Worm (Caenorhabditis elegans) whole organism, L2 larva: ENCODE results near the gene C50A2.7.
"Not testable (repeated sequence)": the region's sequence is repeated elsewhere in the genome, so short reads cannot be mapped to it uniquely, and the experiment has no call there.

Source experiments
- C34F6.9 ChIP-seq: fragments of 150-350 bp; optimal IDR thresholded peaks from 2 replicates; lab custom pipeline; 2014; ENCODE audit warnings: missing biosample characterization, missing genetic modification characterization
- F13H6.1 ChIP-seq: sonication (generic microtip); optimal IDR thresholded peaks from 2 replicates; lab custom pipeline; 2016; ENCODE audit warnings: missing genetic modification characterization, missing compliant biosample characterization
- R02D3.7 ChIP-seq: fragments of 150-350 bp; optimal IDR thresholded peaks from 2 replicates; lab custom pipeline; 2014; ENCODE audit warnings: missing biosample characterization, missing genetic modification characterization
- Y55F3AM.14 ChIP-seq: fragments of 200-800 bp; sonication (Bioruptor generic); optimal IDR thresholded peaks from 2 replicates; lab custom pipeline; 2018; ENCODE audit warnings: mild to moderate bottlenecking, missing genetic modification characterization, missing compliant biosample characterization
- ZK546.5 ChIP-seq: sonication (generic microtip); optimal IDR thresholded peaks from 2 replicates; lab custom pipeline; 2017; ENCODE audit warnings: missing biosample characterization, missing genetic modification characterization
- alr-1 ChIP-seq: fragments of 150-350 bp; optimal IDR thresholded peaks from 2 replicates; lab custom pipeline; 2014; ENCODE audit warnings: missing biosample characterization, missing genetic modification characterization
- blmp-1 ChIP-seq: sonication (generic microtip); optimal IDR thresholded peaks from 2 replicates; lab custom pipeline; 2017; ENCODE audit warnings: missing genetic modification characterization, mild to moderate bottlenecking, missing compliant biosample characterization, antibody characterized with exemption, moderate library complexity; ENCODE audit not compliant: insufficient read depth
- ceh-16 ChIP-seq: fragments of 150-350 bp; optimal IDR thresholded peaks from 2 replicates; lab custom pipeline; 2014; ENCODE audit warnings: missing biosample characterization, missing genetic modification characterization
- ceh-82 ChIP-seq: fragments of 150-350 bp; optimal IDR thresholded peaks from 2 replicates; lab custom pipeline; 2014; ENCODE audit warnings: missing biosample characterization, missing genetic modification characterization
- crh-2 ChIP-seq: sonication (generic microtip); optimal IDR thresholded peaks from 2 replicates; lab custom pipeline; 2017; ENCODE audit warnings: missing biosample characterization, missing genetic modification characterization
- dmd-4 ChIP-seq: sonication (generic microtip); optimal IDR thresholded peaks from 2 replicates; lab custom pipeline; 2017; ENCODE audit warnings: missing biosample characterization, missing genetic modification characterization
- egl-27 ChIP-seq: sonication (generic microtip); optimal IDR thresholded peaks from 3 replicates; lab custom pipeline; 2017; ENCODE audit warnings: missing biosample characterization, missing genetic modification reagents, missing genetic modification characterization
- fos-1 ChIP-seq: fragments of 150-350 bp; optimal IDR thresholded peaks from 2 replicates; lab custom pipeline; 2014; ENCODE audit warnings: missing biosample characterization, missing genetic modification characterization
- gmeb-1 ChIP-seq: fragments of 150-350 bp; optimal IDR thresholded peaks from 2 replicates; lab custom pipeline; 2014; ENCODE audit warnings: missing biosample characterization, missing genetic modification characterization
- lin-11 ChIP-seq: fragments of 150-350 bp; sonication (generic microtip); optimal IDR thresholded peaks from 2 replicates; lab custom pipeline; 2014; ENCODE audit warnings: missing biosample characterization, missing genetic modification characterization, inconsistent platforms, mixed read lengths
- lin-13 ChIP-seq: fragments of 150-350 bp; optimal IDR thresholded peaks from 2 replicates; lab custom pipeline; 2014; ENCODE audit warnings: missing biosample characterization, missing genetic modification reagents, missing genetic modification characterization
- lsy-2 ChIP-seq, 2 experiments: fragments of 150-350 bp in 1 of 2; sonication (generic microtip) in 1 of 2; optimal IDR thresholded peaks; 2 replicates each; lab custom pipeline; 2014 to 2017; ENCODE audit warnings: missing biosample characterization in 2 of 2, missing genetic modification characterization in 2 of 2
- mbf-1 ChIP-seq: sonication (generic microtip); optimal IDR thresholded peaks from 2 replicates; lab custom pipeline; 2017; ENCODE audit warnings: missing biosample characterization, missing genetic modification characterization
- mdl-1 ChIP-seq, 2 experiments: fragments of 150-350 bp in 1 of 2; sonication (generic microtip) in 1 of 2; optimal IDR thresholded peaks; 2 replicates each; lab custom pipeline; 2017; ENCODE audit warnings: missing biosample characterization in 2 of 2, missing genetic modification characterization in 2 of 2
- nhr-10 ChIP-seq: sonication (generic microtip); optimal IDR thresholded peaks from 2 replicates; lab custom pipeline; 2017; ENCODE audit warnings: missing biosample characterization, missing genetic modification characterization
- nhr-11 ChIP-seq: fragments of 150-350 bp; optimal IDR thresholded peaks from 2 replicates; lab custom pipeline; 2014; ENCODE audit warnings: missing biosample characterization, missing genetic modification characterization
- nhr-12 ChIP-seq: fragments of 150-350 bp; optimal IDR thresholded peaks from 2 replicates; lab custom pipeline; 2014; ENCODE audit warnings: missing biosample characterization, missing genetic modification characterization
- nhr-129 ChIP-seq: fragments of 150-350 bp; optimal IDR thresholded peaks from 2 replicates; lab custom pipeline; 2014; ENCODE audit warnings: missing biosample characterization, missing genetic modification characterization
- nhr-21 ChIP-seq: fragments of 150-350 bp; optimal IDR thresholded peaks from 2 replicates; lab custom pipeline; 2014; ENCODE audit warnings: missing biosample characterization, missing genetic modification characterization
- nhr-23 ChIP-seq: fragments of 150-350 bp; optimal IDR thresholded peaks from 2 replicates; lab custom pipeline; 2014; ENCODE audit warnings: missing biosample characterization, missing genetic modification reagents, missing genetic modification characterization
- nhr-25 ChIP-seq: fragments of 150-350 bp; sonication (generic microtip); optimal IDR thresholded peaks from 3 replicates; lab custom pipeline; 2014; ENCODE audit warnings: missing biosample characterization, missing genetic modification characterization
- nhr-6 ChIP-seq: fragments of 150-350 bp; optimal IDR thresholded peaks from 2 replicates; lab custom pipeline; 2014; ENCODE audit warnings: missing biosample characterization, missing genetic modification characterization
- nhr-77 ChIP-seq: fragments of 150-350 bp; optimal IDR thresholded peaks from 2 replicates; lab custom pipeline; 2014; ENCODE audit warnings: missing biosample characterization, missing genetic modification characterization
- peb-1 ChIP-seq: fragments of 150-350 bp; optimal IDR thresholded peaks from 2 replicates; lab custom pipeline; 2014; ENCODE audit warnings: missing biosample characterization, missing genetic modification characterization
- sem-4 ChIP-seq: fragments of 150-350 bp; optimal IDR thresholded peaks from 2 replicates; lab custom pipeline; 2014; ENCODE audit warnings: missing biosample characterization, missing genetic modification reagents, missing genetic modification characterization
- snpc-4 ChIP-seq: fragments of 150-350 bp; optimal IDR thresholded peaks from 2 replicates; lab custom pipeline; 2014; ENCODE audit warnings: missing biosample characterization, missing genetic modification characterization
- unc-55 ChIP-seq: fragments of 150-350 bp; sonication (generic microtip); optimal IDR thresholded peaks from 3 replicates; lab custom pipeline; 2014; ENCODE audit warnings: missing biosample characterization, missing genetic modification reagents, missing genetic modification characterization
- unc-62 ChIP-seq: fragments of 150-350 bp; optimal IDR thresholded peaks from 2 replicates; lab custom pipeline; 2014; ENCODE audit warnings: missing biosample characterization, missing genetic modification reagents, missing genetic modification characterization
- ztf-1 ChIP-seq: fragments of 200-800 bp; sonication (Bioruptor generic); conservative IDR thresholded peaks from 2 replicates; pipeline ENCODE4 v1.3.6; 2022; ENCODE audit warnings: missing genetic modification characterization, missing compliant biosample characterization
- ztf-11 ChIP-seq: sonication (generic microtip); optimal IDR thresholded peaks from 2 replicates; lab custom pipeline; 2017; ENCODE audit warnings: missing biosample characterization, missing genetic modification characterization

The C50A2.7 gene

DNA sequence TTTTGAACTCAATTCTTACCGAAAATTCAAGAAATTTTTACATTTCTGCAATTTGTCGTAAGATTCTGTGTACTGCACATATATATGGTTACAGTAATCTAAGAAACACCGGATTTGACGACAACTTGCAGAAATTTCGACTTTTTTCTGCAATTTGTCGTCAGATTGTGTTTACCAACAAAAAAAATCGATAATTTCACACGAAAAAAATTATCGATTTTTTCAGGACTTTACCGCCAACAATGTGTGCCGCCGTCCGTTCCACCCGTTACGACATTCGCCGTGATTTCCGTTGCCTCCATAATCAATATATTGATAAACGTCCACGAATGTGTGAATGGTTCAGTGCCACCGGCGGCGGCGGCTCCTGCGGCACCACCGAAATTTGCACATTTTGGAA lies 11.2 kb downstream of the C50A2.7 start:
- no peak for TF ChIP-seq nhr-12 (tag; lab: Kevin White, UChicago)
- TF ChIP-seq nhr-23 (tag; lab: Kevin White, UChicago), result no peak
- no peak for TF ChIP-seq lin-13
- no peak for TF ChIP-seq alr-1 (tag; lab: Kevin White, UChicago)
- TF ChIP-seq nhr-11 (tag; lab: Kevin White, UChicago), result no peak
- no peak for TF ChIP-seq ZK546.5
- TF ChIP-seq lin-11 (tag; lab: Kevin White, UChicago), result no peak

DNA sequence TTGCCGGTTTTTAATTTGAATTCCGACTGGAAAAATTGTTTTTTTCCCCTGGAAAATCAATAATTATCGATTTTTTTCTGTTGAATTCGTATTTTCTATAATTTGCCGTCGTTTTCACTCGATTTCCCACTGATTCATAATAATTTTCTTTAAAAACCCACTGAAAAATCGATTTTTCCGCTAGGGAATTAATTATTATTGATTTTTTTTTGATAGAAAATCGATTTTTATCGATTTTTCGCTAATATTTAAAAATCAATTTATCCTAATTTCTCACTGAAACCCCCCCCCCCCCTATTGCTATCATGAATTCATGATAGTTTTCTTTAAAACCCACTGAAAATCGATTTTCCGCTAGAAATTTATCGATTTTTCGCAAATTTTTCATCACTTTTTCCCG lies 13.4 kb downstream of the C50A2.7 start:
- TF ChIP-seq gmeb-1 (tag; lab: Kevin White, UChicago), result no peak
- no peak for TF ChIP-seq sem-4 (tag; lab: Kevin White, UChicago)
- no peak for TF ChIP-seq C34F6.9 (tag; lab: Kevin White, UChicago)
- no peak for TF ChIP-seq R02D3.7 (tag; lab: Kevin White, UChicago)
- no peak for TF ChIP-seq nhr-77 (tag; lab: Kevin White, UChicago)
- no peak for TF ChIP-seq nhr-10 (tag; lab: Kevin White, UChicago)
- TF ChIP-seq, all 48 proteins: peak for 0

DNA sequence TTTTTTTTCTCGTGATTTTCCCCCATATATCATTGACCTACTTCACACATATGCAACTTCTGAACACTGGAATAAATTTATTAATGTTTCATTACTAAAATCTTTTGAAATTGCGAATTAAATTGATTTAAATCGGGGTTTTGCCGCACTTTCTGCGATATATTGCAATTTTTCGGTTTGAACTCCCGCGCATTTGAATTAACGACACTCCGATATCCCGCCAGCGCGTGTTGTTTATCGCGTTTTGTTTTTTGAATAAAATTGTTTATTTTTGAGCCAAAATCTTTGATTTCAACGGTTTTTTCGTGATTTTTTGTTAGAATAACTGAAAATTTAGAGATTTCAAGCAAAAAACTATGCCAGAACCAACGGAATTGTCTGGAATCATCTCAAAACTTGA lies 14.5 kb downstream of the C50A2.7 start, which contains the start of gene Y104H12D.2:
TSS of gene Y104H12D.2 (plus strand) at position 340 of the 400 bp plus-strand sequence.
- TF ChIP-seq nhr-129 (tag; lab: Kevin White, UChicago) (no peak), egl-27 (tag; lab: Kevin White, UChicago) (no peak), lin-13 (peak; percentile 37), dmd-4 (no peak), gmeb-1 (tag; lab: Kevin White, UChicago) (peak; percentile 93), crh-2 (tag; lab: Kevin White, UChicago) (peak; percentile 23), unc-55 (peak; percentile 35), nhr-25 (tag; lab: Kevin White, UChicago) (no peak), lsy-2 (tag; optimal IDR thresholded peaks at IDR 0.05; lab: Kevin White, UChicago) (peak; percentile 6 to 68), ztf-1 (GFP tag; lab: Robert Waterston, UW) (no peak), unc-62 (GFP tag; lab: Kevin White, UChicago) (no peak), sem-4 (tag; lab: Kevin White, UChicago) (no peak), ceh-82 (tag; lab: Kevin White, UChicago) (no peak), C34F6.9 (tag; lab: Kevin White, UChicago) (peak; percentile 15), mbf-1 (tag; lab: Kevin White, UChicago) (no peak), ztf-11 (no peak)
- TF ChIP-seq, all 48 proteins: peak for 6

DNA sequence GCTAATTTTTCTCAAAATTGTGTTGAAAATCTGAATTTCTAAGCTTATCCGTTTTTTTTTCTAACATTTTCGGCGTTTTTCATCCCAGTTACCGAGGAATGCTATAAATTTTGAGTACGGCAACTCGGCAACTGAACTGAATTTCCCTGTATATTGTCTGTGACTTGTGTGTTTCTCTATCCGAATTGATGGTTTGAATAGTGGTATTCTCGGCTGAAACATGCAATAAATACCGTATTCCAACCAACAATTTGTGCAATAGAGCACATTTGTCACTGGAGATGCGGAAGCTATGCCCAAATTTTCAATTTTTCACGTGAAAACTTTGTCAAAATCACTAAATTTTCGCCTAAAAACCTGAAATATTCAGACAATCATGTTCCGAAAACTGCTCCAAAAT lies 19.1 kb downstream of the C50A2.7 start, which contains the start of gene rmif-2:
TSS of gene rmif-2 (plus strand) at position 301 of the 400 bp plus-strand sequence.
- TF ChIP-seq lin-13; F13H6.1 (tag; lab: Kevin White, UChicago); peb-1 (tag; lab: Kevin White, UChicago): not testable (repeated sequence)

DNA sequence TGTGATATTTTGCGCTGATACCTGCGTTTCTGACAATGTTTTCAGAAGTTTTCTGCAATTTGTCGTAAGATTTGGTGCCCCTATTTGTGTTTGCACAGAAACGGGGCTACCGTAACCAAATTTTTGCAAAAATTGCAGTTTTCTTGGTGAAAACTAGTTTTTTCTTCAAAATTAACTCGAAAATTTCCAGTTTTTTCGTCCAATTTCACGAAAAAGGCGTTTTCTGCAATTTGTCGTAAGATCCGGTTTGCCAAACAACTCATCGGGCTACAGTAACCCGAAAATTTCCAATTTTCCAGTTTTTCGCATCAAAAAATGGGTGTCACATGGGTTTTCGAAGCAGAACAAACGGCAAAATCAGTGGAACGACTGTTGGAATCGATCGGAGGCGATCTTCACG lies 24.3 kb downstream of the C50A2.7 start, which contains the start of gene mdt-20:
TSS of gene mdt-20 (plus strand) at position 301 of the 400 bp plus-strand sequence.
- not testable (repeated sequence) for TF ChIP-seq nhr-129, snpc-4, nhr-21 (tag; lab: Kevin White, UChicago)
- TF ChIP-seq, all 48 proteins: peak for 0; not testable (repeated sequence) for 48

DNA sequence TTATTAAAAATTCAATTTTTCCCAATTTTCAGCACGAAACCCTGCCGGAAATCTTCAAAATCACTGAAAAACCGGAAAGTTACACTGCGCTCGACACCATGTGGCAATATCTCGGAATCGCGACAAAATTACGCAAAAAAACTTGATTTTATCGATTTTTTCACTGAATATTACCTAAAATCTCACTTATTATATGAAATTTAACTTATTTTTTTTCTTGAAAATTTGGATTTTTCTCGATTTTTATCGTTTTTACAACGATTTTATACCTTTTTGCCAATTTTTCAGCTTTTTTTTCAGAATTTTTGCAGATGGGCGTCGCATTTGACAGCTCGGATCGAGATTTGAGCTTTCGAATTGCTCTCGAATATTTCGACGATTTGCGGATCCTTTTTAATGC lies 29.5 kb downstream of the C50A2.7 start, which contains the start of gene spl-3:
TSS of gene spl-3 (plus strand) at position 301 of the 400 bp plus-strand sequence.
- TF ChIP-seq unc-55 (no peak), lin-13 (no peak), blmp-1 (tag; lab: Kevin White, UChicago) (no peak), ceh-16 (no peak), Y55F3AM.14 (GFP tag; lab: Kevin White, UChicago) (no peak), nhr-10 (tag; lab: Kevin White, UChicago) (no peak), nhr-6 (tag; lab: Kevin White, UChicago) (no peak), ceh-82 (tag; lab: Kevin White, UChicago) (no peak), crh-2 (tag; lab: Kevin White, UChicago) (no peak), alr-1 (tag; lab: Kevin White, UChicago) (no peak), mdl-1 (tag; optimal IDR thresholded peaks at IDR 0.05; lab: Kevin White, UChicago) (no peak), lsy-2 (tag; optimal IDR thresholded peaks at IDR 0.05; lab: Kevin White, UChicago) (no peak), peb-1 (tag; lab: Kevin White, UChicago) (no peak), fos-1 (tag; lab: Kevin White, UChicago) (no peak), nhr-129 (tag; lab: Kevin White, UChicago) (no peak), nhr-21 (tag; lab: Kevin White, UChicago) (no peak), ztf-11 (no peak), nhr-25 (tag; lab: Kevin White, UChicago) (no peak)
